Worm (Caenorhabditis elegans) whole organism, young adult: Measurements from ENCODE around the gene T14A8.2.

Source experiments
- B0035.1 ChIP-seq: sonication (generic microtip); optimal IDR thresholded peaks from 2 replicates; lab custom pipeline; 2016; ENCODE audit warnings: missing genetic modification characterization, mild to moderate bottlenecking, missing compliant biosample characterization, missing genotype, missing genetic modification reagents
- B0261.1 ChIP-seq: sonication (generic microtip); optimal IDR thresholded peaks from 2 replicates; lab custom pipeline; 2016; ENCODE audit warnings: mild to moderate bottlenecking, missing genetic modification characterization, moderate library complexity, missing compliant biosample characterization
- F10E7.11 ChIP-seq: sonication (generic microtip); optimal IDR thresholded peaks from 2 replicates; lab custom pipeline; 2017; ENCODE audit warnings: mild to moderate bottlenecking, missing genetic modification characterization, moderate library complexity, missing compliant biosample characterization
- F52B5.7 ChIP-seq: sonication (generic microtip); optimal IDR thresholded peaks from 2 replicates; lab custom pipeline; 2016; ENCODE audit warnings: mild to moderate bottlenecking, missing genetic modification characterization, missing compliant biosample characterization
- T07F8.4 ChIP-seq: sonication (generic microtip); optimal IDR thresholded peaks from 2 replicates; lab custom pipeline; 2016; ENCODE audit warnings: mild to moderate bottlenecking, missing genetic modification characterization, moderate library complexity, missing compliant biosample characterization
- ZK185.1 ChIP-seq: sonication (generic microtip); optimal IDR thresholded peaks from 2 replicates; lab custom pipeline; 2016; ENCODE audit warnings: mild to moderate bottlenecking, missing genetic modification characterization, missing compliant biosample characterization; ENCODE audit not compliant: poor library complexity, severe bottlenecking
- akir-1 ChIP-seq: fragments of 200-800 bp; sonication (Bioruptor generic); optimal IDR thresholded peaks from 2 replicates; lab custom pipeline; 2018; ENCODE audit warnings: mild to moderate bottlenecking, missing genetic modification characterization, moderate library complexity, missing compliant biosample characterization
- athp-1 ChIP-seq: sonication (generic microtip); optimal IDR thresholded peaks from 2 replicates; lab custom pipeline; 2017; ENCODE audit warnings: mild to moderate bottlenecking, missing genetic modification characterization, missing compliant biosample characterization
- attf-3 ChIP-seq: fragments of 200-800 bp; sonication (Bioruptor generic); conservative IDR thresholded peaks from 2 replicates; pipeline ENCODE4 v1.3.6; 2022; ENCODE audit warnings: missing genetic modification reagents, missing genetic modification characterization, missing compliant biosample characterization
- bed-1 ChIP-seq: fragments of 200-800 bp; sonication (Bioruptor generic); IDR thresholded peaks from 2 replicates; pipeline ENCODE4 v1.3.6; 2022; ENCODE audit warnings: missing genetic modification reagents, missing genetic modification characterization, missing compliant biosample characterization
- bed-2 ChIP-seq: fragments of 200-800 bp; sonication (Bioruptor generic); IDR thresholded peaks from 2 replicates; pipeline ENCODE4 v1.3.6; 2022; ENCODE audit warnings: missing genetic modification reagents, missing genetic modification characterization, missing compliant biosample characterization
- ccch-3 ChIP-seq: fragments of 200-800 bp; sonication (Bioruptor generic); optimal IDR thresholded peaks from 2 replicates; lab custom pipeline; 2018; ENCODE audit warnings: mild to moderate bottlenecking, missing genetic modification characterization, missing compliant biosample characterization
- cebp-2 ChIP-seq: fragments of 200-800 bp; sonication (Bioruptor generic); IDR thresholded peaks from 2 replicates; pipeline ENCODE4 v1.3.6; 2022; ENCODE audit warnings: missing genetic modification characterization, missing compliant biosample characterization
- ceh-100 ChIP-seq: fragments of 200-800 bp; sonication (Bioruptor generic); IDR thresholded peaks from 2 replicates; pipeline ENCODE4 v1.3.6; 2022; ENCODE audit warnings: missing genetic modification reagents, missing genetic modification characterization, missing compliant biosample characterization
- ceh-27 ChIP-seq: fragments of 200-800 bp; sonication (Bioruptor generic); optimal IDR thresholded peaks from 2 replicates; lab custom pipeline; 2018; ENCODE audit warnings: mild to moderate bottlenecking, missing genetic modification characterization, moderate library complexity, missing compliant biosample characterization
- ceh-58 ChIP-seq: fragments of 200-800 bp; sonication (Bioruptor generic); IDR thresholded peaks from 2 replicates; pipeline ENCODE4 v1.3.6; 2022; ENCODE audit warnings: missing genetic modification characterization, missing compliant biosample characterization
- ceh-91 ChIP-seq: fragments of 200-800 bp; sonication (Bioruptor generic); IDR thresholded peaks from 2 replicates; pipeline ENCODE4 v1.3.6; 2022; ENCODE audit warnings: missing genetic modification reagents, missing genetic modification characterization, missing compliant biosample characterization
- efl-1 ChIP-seq: fragments of 150-350 bp; optimal IDR thresholded peaks from 2 replicates; lab custom pipeline; 2014; ENCODE audit warnings: missing biosample characterization, missing genetic modification reagents, missing genetic modification characterization
- him-1 ChIP-seq: sonication (generic microtip); optimal IDR thresholded peaks from 2 replicates; lab custom pipeline; 2016; ENCODE audit warnings: missing genotype, missing genetic modification reagents, missing genetic modification characterization, missing compliant biosample characterization
- hlh-26 ChIP-seq: fragments of 200-800 bp; sonication (Bioruptor generic); conservative IDR thresholded peaks from 2 replicates; pipeline ENCODE4 v1.3.6; 2022; ENCODE audit warnings: missing genetic modification reagents, missing genetic modification characterization, missing compliant biosample characterization
- hrde-1 ChIP-seq: sonication (generic microtip); optimal IDR thresholded peaks from 2 replicates; lab custom pipeline; 2016; ENCODE audit warnings: missing genetic modification characterization, mild to moderate bottlenecking, missing compliant biosample characterization, moderate library complexity, missing genotype, missing genetic modification reagents, borderline replicate concordance
- let-607 ChIP-seq, 2 experiments: fragments of 200-800 bp in 1 of 2; sonication (Bioruptor generic) in 1 of 2; sonication (generic microtip) in 1 of 2; optimal IDR thresholded peaks; 2 replicates each; lab custom pipeline; 2016 to 2018; ENCODE audit warnings: mild to moderate bottlenecking in 2 of 2, missing compliant biosample characterization in 2 of 2, missing genetic modification characterization in 2 of 2, moderate library complexity in 2 of 2, missing genotype in 1 of 2
- lin-26 ChIP-seq: fragments of 200-800 bp; sonication (Bioruptor generic); IDR thresholded peaks from 2 replicates; pipeline ENCODE4 v1.3.6; 2022; ENCODE audit warnings: missing genetic modification reagents, missing genetic modification characterization, missing compliant biosample characterization
- lir-1 ChIP-seq: fragments of 200-800 bp; sonication (Bioruptor generic); conservative IDR thresholded peaks from 2 replicates; pipeline ENCODE4 v1.3.6; 2022; ENCODE audit warnings: missing genetic modification reagents, missing genetic modification characterization, missing compliant biosample characterization
- nfya-1 ChIP-seq: sonication (generic microtip); optimal IDR thresholded peaks from 2 replicates; lab custom pipeline; 2017; ENCODE audit warnings: antibody characterized with exemption, missing compliant biosample characterization, missing genetic modification characterization, borderline replicate concordance; ENCODE audit not compliant: insufficient read depth
- nfya-2 ChIP-seq: fragments of 200-800 bp; sonication (Bioruptor generic); IDR thresholded peaks from 2 replicates; pipeline ENCODE4 v1.3.6; 2022; ENCODE audit warnings: missing genetic modification reagents, missing genetic modification characterization, missing compliant biosample characterization
- nhr-80 ChIP-seq: sonication (generic microtip); optimal IDR thresholded peaks from 2 replicates; lab custom pipeline; 2016; ENCODE audit warnings: missing genetic modification characterization, missing compliant biosample characterization
- pbrm-1 ChIP-seq: fragments of 200-800 bp; sonication (Bioruptor generic); IDR thresholded peaks from 2 replicates; pipeline ENCODE4 v1.3.6; 2022; ENCODE audit warnings: missing genetic modification reagents, missing genetic modification characterization, missing compliant biosample characterization
- pha-4 ChIP-seq: fragments of 150-350 bp; sonication (generic microtip); optimal IDR thresholded peaks from 2 replicates; lab custom pipeline; 2014; ENCODE audit warnings: missing biosample characterization, missing genetic modification reagents, missing genetic modification characterization
- rcor-1 ChIP-seq: fragments of 200-800 bp; sonication (Bioruptor generic); IDR thresholded peaks from 2 replicates; pipeline ENCODE4 v1.3.6; 2022; ENCODE audit warnings: missing genetic modification reagents, missing genetic modification characterization, missing compliant biosample characterization
- rec-8 ChIP-seq, 2 experiments: sonication (generic microtip); optimal IDR thresholded peaks; 2 replicates each; lab custom pipeline; 2016; ENCODE audit warnings: mild to moderate bottlenecking in 2 of 2, missing genetic modification characterization in 2 of 2, missing genetic modification reagents in 2 of 2, missing genotype in 2 of 2, missing biosample characterization in 1 of 2, missing compliant biosample characterization in 1 of 2, moderate library complexity in 1 of 2
- sea-2 ChIP-seq: fragments of 200-800 bp; sonication (Bioruptor generic); IDR thresholded peaks from 2 replicates; pipeline ENCODE4 v1.3.6; 2022; ENCODE audit warnings: missing genetic modification characterization, missing compliant biosample characterization
- snpc-4 ChIP-seq, 5 experiments: fragments of 150-350 bp in 1 of 5; sonication (generic microtip) in 4 of 5; optimal IDR thresholded peaks; 2 replicates each; lab custom pipeline; 2014 to 2018; ENCODE audit warnings: missing genetic modification characterization in 5 of 5, missing biosample characterization in 3 of 5, antibody characterized with exemption in 2 of 5, mild to moderate bottlenecking in 2 of 5, missing compliant biosample characterization in 2 of 5, missing genotype in 2 of 5, moderate library complexity in 2 of 5, missing genetic modification reagents in 1 of 5
- somi-1 ChIP-seq: fragments of 200-800 bp; sonication (Bioruptor generic); optimal IDR thresholded peaks from 2 replicates; lab custom pipeline; 2018; ENCODE audit warnings: mild to moderate bottlenecking, missing genetic modification characterization, missing compliant biosample characterization
- tlf-1 ChIP-seq: fragments of 200-800 bp; sonication (Bioruptor generic); optimal IDR thresholded peaks from 2 replicates; lab custom pipeline; 2018; ENCODE audit warnings: mild to moderate bottlenecking, missing genetic modification characterization, missing compliant biosample characterization
- unc-62 ChIP-seq: fragments of 150-350 bp; optimal IDR thresholded peaks from 2 replicates; lab custom pipeline; 2014; ENCODE audit warnings: missing biosample characterization, missing genetic modification reagents, missing genetic modification characterization
- ztf-18 ChIP-seq: sonication (generic microtip); optimal IDR thresholded peaks from 2 replicates; lab custom pipeline; 2016; ENCODE audit warnings: missing genotype, mild to moderate bottlenecking, missing genetic modification characterization, missing compliant biosample characterization
- ztf-26 ChIP-seq: sonication (generic microtip); optimal IDR thresholded peaks from 2 replicates; lab custom pipeline; 2017; ENCODE audit warnings: missing genetic modification characterization, missing compliant biosample characterization
- ztf-6 ChIP-seq: fragments of 200-800 bp; sonication (Bioruptor generic); IDR thresholded peaks from 2 replicates; pipeline ENCODE4 v1.3.6; 2022; ENCODE audit warnings: missing genetic modification reagents, missing genetic modification characterization, missing compliant biosample characterization

The T14A8.2 gene

DNA sequence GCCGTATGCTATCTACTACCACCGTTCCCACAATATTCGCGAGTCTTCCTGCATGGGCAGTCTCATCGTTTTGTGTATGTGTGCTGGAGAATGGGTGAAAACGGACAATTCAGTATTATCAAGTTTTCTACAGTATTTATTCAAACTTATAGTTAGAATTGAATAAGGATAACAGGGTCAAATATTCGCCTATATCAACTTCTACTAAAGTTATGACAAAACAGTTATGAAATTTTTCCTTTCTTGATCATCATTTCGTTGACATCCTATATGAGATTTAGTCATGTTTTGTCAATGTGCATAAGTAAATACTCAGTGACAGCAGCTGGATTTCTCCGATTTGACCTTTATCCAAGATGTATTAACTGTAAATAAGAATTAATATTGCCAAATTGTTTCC is 28.9 kb upstream of the T14A8.2 start:
- no peak for TF ChIP-seq bed-1 (GFP tag; lab: Robert Waterston, UW)

DNA sequence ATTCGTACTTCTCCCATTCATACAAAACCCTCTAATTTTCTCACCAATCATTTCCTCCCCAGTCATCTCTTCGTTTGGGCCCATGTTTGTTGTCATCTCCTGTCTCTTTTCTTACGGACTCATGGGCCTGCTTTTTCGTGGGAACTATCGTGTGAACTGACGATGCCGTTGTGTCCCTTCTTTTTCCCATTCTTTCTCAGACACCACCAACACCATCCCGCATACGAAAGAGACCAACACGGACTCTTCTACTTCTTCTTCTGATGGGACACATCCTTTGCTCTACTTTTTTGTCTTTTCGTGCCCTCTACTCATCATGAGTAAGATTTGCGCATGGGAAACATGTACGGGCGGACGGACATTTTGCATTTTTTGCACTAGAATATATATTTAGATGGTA is 27.9 kb upstream of the T14A8.2 start:
- no peak for TF ChIP-seq ceh-100 (GFP tag; lab: Robert Waterston, UW)
- TF ChIP-seq nfya-2 (GFP tag; lab: Robert Waterston, UW), result no peak
- TF ChIP-seq F10E7.11 (tag; lab: Kevin White, UChicago), result no peak
- TF ChIP-seq hrde-1 (tag; lab: Kevin White, UChicago), result no peak
- TF ChIP-seq nfya-1 (tag; lab: Kevin White, UChicago), result no peak
- TF ChIP-seq tlf-1 (GFP tag; lab: Kevin White, UChicago), result no peak
- TF ChIP-seq, all 124 proteins: peak for 0

ce11 chrIV:7849235-7849634 is 26.8 kb upstream of the T14A8.2 start:
- TF ChIP-seq F52B5.7 (tag; lab: Kevin White, UChicago) (no peak), attf-3 (GFP tag; lab: Robert Waterston, UW) (no peak), hrde-1 (tag; lab: Kevin White, UChicago) (no peak), pbrm-1 (GFP tag; lab: Robert Waterston, UW) (no peak), bed-2 (GFP tag; lab: Robert Waterston, UW) (no peak), snpc-4 (GFP tag; optimal IDR thresholded peaks at IDR 0.05; lab: Kevin White, UChicago) (no peak), snpc-4 (tag; optimal IDR thresholded peaks at IDR 0.05; lab: Kevin White, UChicago) (no peak), rec-8 (tag; optimal IDR thresholded peaks at IDR 0.05; lab: Kevin White, UChicago) (no peak), ztf-6 (GFP tag; lab: Robert Waterston, UW) (no peak), hlh-26 (GFP tag; lab: Robert Waterston, UW) (no peak), bed-1 (GFP tag; lab: Robert Waterston, UW) (no peak), lin-26 (GFP tag; lab: Robert Waterston, UW) (no peak), ceh-27 (no peak), lir-1 (GFP tag; lab: Robert Waterston, UW) (no peak), somi-1 (GFP tag; lab: Kevin White, UChicago) (no peak)

DNA sequence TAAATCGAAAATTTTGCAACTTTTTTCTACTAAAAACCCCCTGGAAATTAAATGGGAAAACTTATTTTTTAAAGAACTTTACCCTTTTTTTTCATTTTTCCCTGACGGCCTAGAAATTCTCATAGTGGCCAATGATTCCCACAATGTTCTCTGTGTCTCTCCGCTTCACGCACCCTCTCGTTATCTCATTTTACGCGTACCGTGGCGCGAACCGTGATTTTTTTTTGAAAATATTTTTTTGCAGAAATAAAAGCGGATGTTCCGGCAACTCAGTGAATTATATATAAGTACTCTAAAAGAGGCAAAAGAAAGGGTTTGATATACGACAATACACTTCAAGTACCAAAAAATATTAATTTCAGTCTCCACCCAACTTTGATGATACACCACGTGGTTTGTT is 24.0 kb upstream of the T14A8.2 start, which contains the start of gene C06A6.2:
C06A6.2 (plus strand) TSS at position 237 of the 400 bp plus-strand sequence.
- no peak for TF ChIP-seq ccch-3 (GFP tag; lab: Kevin White, UChicago)
- no peak for TF ChIP-seq T07F8.4
- TF ChIP-seq athp-1 (tag; lab: Kevin White, UChicago), result no peak
- TF ChIP-seq cebp-2, result no peak
- TF ChIP-seq nfya-2 (GFP tag; lab: Robert Waterston, UW), result no peak
- no peak for TF ChIP-seq efl-1 (GFP tag; lab: Kevin White, UChicago)
- no peak for TF ChIP-seq let-607 (tag; optimal IDR thresholded peaks at IDR 0.05; lab: Kevin White, UChicago)
- TF ChIP-seq nfya-1 (tag; lab: Kevin White, UChicago), result no peak
- TF ChIP-seq ztf-26, result no peak
- no peak for TF ChIP-seq pha-4 (tag; lab: Kevin White, UChicago)
- no peak for TF ChIP-seq ZK185.1 (tag; lab: Kevin White, UChicago)
- TF ChIP-seq, all 124 proteins: peak for 0

DNA sequence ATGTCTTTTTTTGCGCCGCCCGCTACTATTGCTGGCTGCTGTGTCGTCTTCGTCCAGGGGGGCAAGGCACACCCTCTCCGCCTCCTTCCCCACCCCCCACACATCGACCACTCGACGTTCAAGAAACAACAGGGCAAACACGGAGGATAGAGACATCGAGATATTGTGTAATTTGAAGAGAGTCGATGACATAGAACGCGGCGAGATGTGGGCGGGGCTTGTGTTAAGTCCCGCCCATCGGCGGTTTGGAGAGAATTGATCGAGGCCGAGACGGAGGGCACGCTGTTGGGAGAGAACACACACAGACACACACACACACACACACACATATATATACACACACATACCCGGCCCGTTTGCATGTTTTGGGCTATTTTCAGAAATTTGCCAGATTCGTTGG is 23.2 kb upstream of the T14A8.2 start:
- peak; percentile 60 for TF ChIP-seq nhr-80 (tag; lab: Kevin White, UChicago)
- TF ChIP-seq him-1 (tag; lab: Kevin White, UChicago), result no peak
- TF ChIP-seq ztf-18 (tag; lab: Kevin White, UChicago), result peak; percentile 39
- TF ChIP-seq B0035.1 (tag; lab: Kevin White, UChicago), result no peak
- no peak for TF ChIP-seq ceh-58 (GFP tag; lab: Robert Waterston, UW)
- peak in 1 of 2 experiments; percentile 38 for TF ChIP-seq let-607 (tag; optimal IDR thresholded peaks at IDR 0.05; lab: Kevin White, UChicago)
- no peak; the same call in 1 of the 2 replicates for TF ChIP-seq rcor-1 (GFP tag; lab: Robert Waterston, UW)
- TF ChIP-seq unc-62 (GFP tag; lab: Kevin White, UChicago), result no peak
- TF ChIP-seq bed-2 (GFP tag; lab: Robert Waterston, UW), result no peak
- TF ChIP-seq somi-1 (GFP tag; lab: Kevin White, UChicago), result peak; percentile 5
- no peak for TF ChIP-seq akir-1 (GFP tag; lab: Kevin White, UChicago)
- no peak for TF ChIP-seq athp-1 (tag; lab: Kevin White, UChicago)
- TF ChIP-seq ceh-91 (GFP tag; lab: Robert Waterston, UW), result no peak
- no peak for TF ChIP-seq hlh-26 (GFP tag; lab: Robert Waterston, UW)
- no peak for TF ChIP-seq pha-4 (tag; lab: Kevin White, UChicago)
- TF ChIP-seq B0261.1 (tag; lab: Kevin White, UChicago), result no peak
- no peak for TF ChIP-seq sea-2
